Worm (Caenorhabditis elegans) whole organism, L3 larva: ENCODE measurements around the gene T14G8.2.
A peak's percentile ranks its signal among the peaks of the same experiment; 100 is the strongest.

ENCODE experiments used
- R02D3.7 ChIP-seq: fragments of 150-350 bp; optimal IDR thresholded peaks from 2 replicates; lab custom pipeline; 2014; ENCODE audit warnings: missing biosample characterization, missing genetic modification characterization
- ZK546.5 ChIP-seq: sonication (generic microtip); optimal IDR thresholded peaks from 2 replicates; lab custom pipeline; 2017; ENCODE audit warnings: missing biosample characterization, missing genetic modification characterization
- aly-2 ChIP-seq: fragments of 150-350 bp; optimal IDR thresholded peaks from 2 replicates; lab custom pipeline; 2014; ENCODE audit warnings: missing biosample characterization, missing genetic modification characterization
- ama-1 ChIP-seq: fragments of 150-350 bp; optimal IDR thresholded peaks from 2 replicates; lab custom pipeline; 2018
- ceh-16 ChIP-seq: sonication (generic microtip); optimal IDR thresholded peaks from 2 replicates; lab custom pipeline; 2017; ENCODE audit warnings: missing biosample characterization, missing genetic modification characterization
- ceh-82 ChIP-seq: fragments of 150-350 bp; optimal IDR thresholded peaks from 2 replicates; lab custom pipeline; 2014; ENCODE audit warnings: missing biosample characterization, missing genetic modification characterization
- ceh-9 ChIP-seq: sonication (generic microtip); optimal IDR thresholded peaks from 2 replicates; lab custom pipeline; 2018; ENCODE audit warnings: missing biosample characterization, missing genetic modification characterization
- egl-27 ChIP-seq: sonication (generic microtip); optimal IDR thresholded peaks from 4 replicates; lab custom pipeline; 2017; ENCODE audit warnings: missing biosample characterization, missing genetic modification reagents, missing genetic modification characterization
- elt-1 ChIP-seq: fragments of 150-350 bp; optimal IDR thresholded peaks from 2 replicates; lab custom pipeline; 2014; ENCODE audit warnings: missing biosample characterization, missing genetic modification characterization
- elt-2 ChIP-seq: sonication (generic microtip); optimal IDR thresholded peaks from 2 replicates; lab custom pipeline; 2016; ENCODE audit warnings: missing genetic modification reagents, mild to moderate bottlenecking, missing genetic modification characterization, missing compliant biosample characterization
- elt-3 ChIP-seq, 3 experiments: fragments of 150-350 bp in 1 of 3; sonication (generic microtip) in 2 of 3; optimal IDR thresholded peaks; 2 replicates in 2 of 3; 4 replicates in 1 of 3; lab custom pipeline; 2014 to 2017; ENCODE audit warnings: missing biosample characterization in 3 of 3, missing genetic modification characterization in 3 of 3
- eor-1 ChIP-seq, 2 experiments: fragments of 150-350 bp; optimal IDR thresholded peaks; 2 replicates each; lab custom pipeline; 2014 to 2018; ENCODE audit warnings: missing biosample characterization in 2 of 2, missing genetic modification characterization in 2 of 2
- fkh-10 ChIP-seq: sonication (generic microtip); optimal IDR thresholded peaks from 2 replicates; lab custom pipeline; 2017; ENCODE audit warnings: missing biosample characterization, missing genetic modification reagents, missing genetic modification characterization
- fos-1 ChIP-seq: fragments of 150-350 bp; optimal IDR thresholded peaks from 2 replicates; lab custom pipeline; 2014; ENCODE audit warnings: missing biosample characterization, missing genetic modification characterization
- hmg-11 ChIP-seq: sonication (generic microtip); optimal IDR thresholded peaks from 2 replicates; lab custom pipeline; 2016; ENCODE audit warnings: missing genetic modification characterization, missing compliant biosample characterization
- jun-1 ChIP-seq: fragments of 150-350 bp; optimal IDR thresholded peaks from 2 replicates; lab custom pipeline; 2014; ENCODE audit warnings: missing biosample characterization, missing genetic modification reagents, missing genetic modification characterization
- lin-39 ChIP-seq: fragments of 150-350 bp; optimal IDR thresholded peaks from 2 replicates; lab custom pipeline; 2018; ENCODE audit warnings: missing biosample characterization, missing genetic modification reagents, missing genetic modification characterization
- lsy-12 ChIP-seq: sonication (generic microtip); optimal IDR thresholded peaks from 2 replicates; lab custom pipeline; 2016; ENCODE audit warnings: mild to moderate bottlenecking, missing genetic modification characterization, missing compliant biosample characterization
- mdl-1 ChIP-seq: fragments of 150-350 bp; optimal IDR thresholded peaks from 2 replicates; lab custom pipeline; 2014; ENCODE audit warnings: missing biosample characterization, missing genetic modification characterization
- nfya-1 ChIP-seq: sonication (generic microtip); optimal IDR thresholded peaks from 2 replicates; lab custom pipeline; 2017; ENCODE audit warnings: missing genetic modification characterization, mild to moderate bottlenecking, missing compliant biosample characterization, antibody characterized with exemption, moderate library complexity; ENCODE audit not compliant: insufficient read depth
- nhr-11 ChIP-seq: fragments of 150-350 bp; optimal IDR thresholded peaks from 2 replicates; lab custom pipeline; 2014; ENCODE audit warnings: missing biosample characterization, missing genetic modification characterization
- nhr-23 ChIP-seq: fragments of 150-350 bp; optimal IDR thresholded peaks from 2 replicates; lab custom pipeline; 2014; ENCODE audit warnings: missing biosample characterization, missing genetic modification reagents, missing genetic modification characterization
- nhr-237 ChIP-seq: fragments of 150-350 bp; optimal IDR thresholded peaks from 2 replicates; lab custom pipeline; 2014; ENCODE audit warnings: missing biosample characterization, missing genetic modification characterization
- nhr-25 ChIP-seq: sonication (generic microtip); optimal IDR thresholded peaks from 2 replicates; lab custom pipeline; 2017; ENCODE audit warnings: missing biosample characterization, missing genetic modification characterization
- nhr-28 ChIP-seq: fragments of 150-350 bp; optimal IDR thresholded peaks from 2 replicates; lab custom pipeline; 2014; ENCODE audit warnings: missing biosample characterization, missing genetic modification characterization
- nhr-43 ChIP-seq: sonication (generic microtip); optimal IDR thresholded peaks from 2 replicates; lab custom pipeline; 2016; ENCODE audit warnings: mild to moderate bottlenecking, missing genetic modification characterization, missing compliant biosample characterization; ENCODE audit not compliant: poor library complexity, severe bottlenecking
- nhr-67 ChIP-seq: fragments of 150-350 bp; optimal IDR thresholded peaks from 2 replicates; lab custom pipeline; 2014; ENCODE audit warnings: missing biosample characterization, missing genetic modification characterization
- nhr-76 ChIP-seq: fragments of 150-350 bp; sonication (generic microtip); optimal IDR thresholded peaks from 5 replicates; lab custom pipeline; 2014; ENCODE audit warnings: missing biosample characterization, missing genetic modification characterization
- nhr-77 ChIP-seq: fragments of 150-350 bp; optimal IDR thresholded peaks from 2 replicates; lab custom pipeline; 2014; ENCODE audit warnings: missing biosample characterization, missing genetic modification characterization
- pha-4 ChIP-seq: fragments of 150-350 bp; optimal IDR thresholded peaks from 2 replicates; lab custom pipeline; 2014; ENCODE audit warnings: missing biosample characterization, missing genetic modification reagents, missing genetic modification characterization
- pqm-1 ChIP-seq: fragments of 150-350 bp; optimal IDR thresholded peaks from 2 replicates; lab custom pipeline; 2017; ENCODE audit warnings: missing biosample characterization, missing genetic modification characterization, inconsistent platforms
- tbx-2 ChIP-seq: sonication (generic microtip); optimal IDR thresholded peaks from 2 replicates; lab custom pipeline; 2016; ENCODE audit warnings: mild to moderate bottlenecking, missing genetic modification characterization, missing compliant biosample characterization
- unc-39 ChIP-seq: sonication (generic microtip); optimal IDR thresholded peaks from 4 replicates; lab custom pipeline; 2017; ENCODE audit warnings: missing biosample characterization, missing genetic modification characterization
- zag-1 ChIP-seq: fragments of 150-350 bp; optimal IDR thresholded peaks from 2 replicates; lab custom pipeline; 2014; ENCODE audit warnings: missing biosample characterization, missing genetic modification characterization
- ztf-11 ChIP-seq: fragments of 150-350 bp; optimal IDR thresholded peaks from 2 replicates; lab custom pipeline; 2014; ENCODE audit warnings: missing biosample characterization, missing genetic modification characterization

T14G8.2 gene

ce11 chrX:12829055-12829454, 28.7 kb upstream of the T14G8.2 start:
- TF ChIP-seq lsy-12 (tag; lab: Kevin White, UChicago) (no peak), jun-1 (no peak), nhr-237 (no peak), fos-1 (tag; lab: Kevin White, UChicago) (no peak), nhr-25 (no peak), nhr-77 (no peak), nhr-11 (tag; lab: Kevin White, UChicago) (no peak), ztf-11 (no peak), ceh-16 (tag; lab: Kevin White, UChicago) (no peak), ama-1 (lab: Kevin White, UChicago) (no peak), nhr-76 (no peak), pqm-1 (tag; lab: Kevin White, UChicago) (no peak), nhr-67 (tag; lab: Kevin White, UChicago) (no peak), ceh-82 (tag; lab: Kevin White, UChicago) (no peak), tbx-2 (tag; lab: Kevin White, UChicago) (no peak), lin-39 (tag; lab: Kevin White, UChicago) (no peak), zag-1 (tag; lab: Kevin White, UChicago) (no peak)
- TF ChIP-seq, all 47 proteins: peak for 0

- TF ChIP-seq elt-1 (tag; lab: Kevin White, UChicago) (no peak), ZK546.5 (tag; lab: Kevin White, UChicago) (no peak), nfya-1 (tag; lab: Kevin White, UChicago) (no peak), elt-2 (peak; percentile 24), nhr-11 (tag; lab: Kevin White, UChicago) (no peak), fkh-10 (no peak), jun-1 (no peak), nhr-76 (no peak), R02D3.7 (tag; lab: Kevin White, UChicago) (no peak), pha-4 (no peak), elt-3 (tag; optimal IDR thresholded peaks at IDR 0.05; lab: Kevin White, UChicago) (peak in 1 of 3 experiments; percentile 21)
These were observed 23.0 kb upstream of the T14G8.2 start for ce11 chrX:12834848-12835247.

- TF ChIP-seq zag-1 (tag; lab: Kevin White, UChicago) (no peak), nhr-23 (tag; lab: Kevin White, UChicago) (peak; percentile 8), ceh-9 (tag; lab: Kevin White, UChicago) (no peak)
These were observed 14.8 kb upstream of the T14G8.2 start, which contains the start of gene C52G5.2 for ce11 chrX:12843011-12843410. Gene C52G5.2 (plus strand): TSS chrX:12843311.

- TF ChIP-seq elt-2 (peak; percentile 38), ceh-9 (tag; lab: Kevin White, UChicago) (no peak), nhr-43 (peak; percentile 48), unc-39 (tag; lab: Kevin White, UChicago) (no peak), nhr-28 (tag; lab: Kevin White, UChicago) (no peak), nfya-1 (tag; lab: Kevin White, UChicago) (peak; percentile 25), jun-1 (peak; percentile 21), nhr-67 (tag; lab: Kevin White, UChicago) (no peak), hmg-11 (tag; lab: Kevin White, UChicago) (peak; percentile 0), R02D3.7 (tag; lab: Kevin White, UChicago) (no peak), aly-2 (no peak), lsy-12 (tag; lab: Kevin White, UChicago) (peak; percentile 6)
These were observed 14.3 kb upstream of the T14G8.2 start for ce11 chrX:12843530-12843929.

- TF ChIP-seq elt-1 (tag; lab: Kevin White, UChicago) (peak; percentile 56), nhr-67 (tag; lab: Kevin White, UChicago) (no peak), nfya-1 (tag; lab: Kevin White, UChicago) (peak; percentile 3), nhr-23 (tag; lab: Kevin White, UChicago) (peak; percentile 84), ceh-9 (tag; lab: Kevin White, UChicago) (no peak), eor-1 (tag; optimal IDR thresholded peaks at IDR 0.05; lab: Kevin White, UChicago) (no peak), elt-3 (tag; optimal IDR thresholded peaks at IDR 0.05; lab: Kevin White, UChicago) (peak in 1 of 3 experiments; percentile 16), nhr-43 (peak; percentile 66), unc-39 (tag; lab: Kevin White, UChicago) (no peak), mdl-1 (tag; lab: Kevin White, UChicago) (no peak), nhr-25 (peak; percentile 92), egl-27 (tag; lab: Kevin White, UChicago) (peak; percentile 21), nhr-77 (no peak)
These were observed 13.6 kb upstream of the T14G8.2 start for ce11 chrX:12844170-12844569.
